Fruit fly (Drosophila melanogaster): Measurements from ENCODE around the gene vkg.

vkg gene

dm6 chr2L:5059645-5060254 is 31.8 kb upstream of the vkg start, which contains the start of gene Rpn11 (continued):
- no peak for TF ChIP-seq CG9139 (GFP tag; optimal IDR thresholded peaks at IDR 0.05)
- peak; percentile 65 for TF ChIP-seq CG10631 (GFP tag; optimal IDR thresholded peaks at IDR 0.05)
- no peak for TF ChIP-seq CG4318 (GFP tag; optimal IDR thresholded peaks at IDR 0.05)
- peak; percentile 89 for TF ChIP-seq Eip78C (GFP tag)
- peak; percentile 21 for TF ChIP-seq fd59A (GFP tag; optimal IDR thresholded peaks at IDR 0.05)
- TF ChIP-seq CG1621 (tag; optimal IDR thresholded peaks at IDR 0.05): no peak
- no peak for TF ChIP-seq pdm3 (GFP tag; optimal IDR thresholded peaks at IDR 0.05)
- TF ChIP-seq CG15336 (GFP tag; IDR thresholded peaks at IDR 0.05): 0 out of 2 replicates have a peak, but pooled peaks have one; percentile 19
- TF ChIP-seq CG3919 (GFP tag; optimal IDR thresholded peaks at IDR 0.05): peak; percentile 44
- peak; percentile 45 for TF ChIP-seq dsx (GFP tag; optimal IDR thresholded peaks at IDR 0.05; ENCODE audit: poor library complexity, severe bottlenecking)
- TF ChIP-seq achi (GFP tag; optimal IDR thresholded peaks at IDR 0.05): peak; percentile 48

dm6 chr2L:5058094-5058493 is 30.1 kb upstream of the vkg start, which contains the start of gene Nepl3:
Gene Nepl3, minus strand, starts transcription at chr2L:5058248.
- no peak for TF ChIP-seq CG6792 (GFP tag; optimal IDR thresholded peaks at IDR 0.05)
- TF ChIP-seq Eip78C (GFP tag): peak; percentile 24
- TF ChIP-seq esn (GFP tag; optimal IDR thresholded peaks at IDR 0.05): no peak
- TF ChIP-seq CG4318 (GFP tag; optimal IDR thresholded peaks at IDR 0.05): no peak
- no peak for TF ChIP-seq CG8632 (GFP tag; optimal IDR thresholded peaks at IDR 0.05)
- TF ChIP-seq svp (GFP tag): no peak

dm6 chr2L:5055528-5055927 is 27.5 kb upstream of the vkg start:
- TF ChIP-seq Ets21C (GFP tag; optimal IDR thresholded peaks at IDR 0.05): no peak
- no peak for TF ChIP-seq net (GFP tag; optimal IDR thresholded peaks at IDR 0.05)
- TF ChIP-seq Smox (GFP tag; optimal IDR thresholded peaks at IDR 0.05): no peak
- no peak for TF ChIP-seq Gug (GFP tag; IDR thresholded peaks at IDR 0.05)
- TF ChIP-seq Eip75B (GFP tag; optimal IDR thresholded peaks at IDR 0.05): no peak
- TF ChIP-seq eg (GFP tag; IDR thresholded peaks at IDR 0.05): no peak
- TF ChIP-seq CG6792 (GFP tag; optimal IDR thresholded peaks at IDR 0.05): no peak
- no peak for TF ChIP-seq CG7368 (GFP tag; optimal IDR thresholded peaks at IDR 0.05)
- TF ChIP-seq lz (GFP tag; optimal IDR thresholded peaks at IDR 0.05): no peak
- no peak for TF ChIP-seq Eip78C (GFP tag)
- TF ChIP-seq Ets96B (tag; optimal IDR thresholded peaks at IDR 0.05): no peak
- TF ChIP-seq CG6808 (GFP tag; optimal IDR thresholded peaks at IDR 0.05): no peak
- no peak for TF ChIP-seq pdm3 (GFP tag; optimal IDR thresholded peaks at IDR 0.05)
- TF ChIP-seq CG11762 (GFP tag; optimal IDR thresholded peaks at IDR 0.05; ENCODE audit: insufficient read depth): no peak
- TF ChIP-seq CG11294 (GFP tag; IDR thresholded peaks at IDR 0.05): no peak
- no peak for TF ChIP-seq CG31627 (GFP tag; optimal IDR thresholded peaks at IDR 0.05)
- no peak for TF ChIP-seq Met (GFP tag; optimal IDR thresholded peaks at IDR 0.05)
- TF ChIP-seq Blimp-1 (GFP tag; optimal IDR thresholded peaks at IDR 0.05): no peak
- no peak for TF ChIP-seq achi (GFP tag; optimal IDR thresholded peaks at IDR 0.05)

DNA sequence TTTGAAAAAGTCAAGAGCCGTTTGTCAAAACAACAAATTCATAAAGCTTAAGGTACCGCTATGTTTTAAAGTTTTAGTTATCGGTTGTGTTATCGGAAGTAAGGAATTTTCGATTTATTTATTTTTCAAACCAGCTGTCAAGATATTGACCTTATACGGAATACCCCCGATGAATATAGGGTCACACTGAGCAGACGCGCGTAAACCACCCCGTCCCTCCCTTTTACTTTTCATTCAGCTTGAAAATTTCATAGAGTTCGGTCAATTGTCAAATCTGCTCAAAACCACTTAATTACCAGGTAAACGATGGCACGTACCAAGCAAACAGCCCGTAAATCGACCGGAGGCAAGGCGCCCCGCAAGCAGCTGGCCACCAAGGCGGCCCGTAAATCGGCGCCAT is 27.0 kb upstream of the vkg start, which contains the start of the genes CG14036 and His3.3A:
Gene CG14036, minus strand, starts transcription at position 64 of the 400 bp plus-strand sequence.
Gene His3.3A, plus strand, starts transcription at position 106 of the 400 bp plus-strand sequence.
- TF ChIP-seq eg (GFP tag; IDR thresholded peaks at IDR 0.05) (no peak), CG8119 (GFP tag; IDR thresholded peaks at IDR 0.05) (no peak), net (GFP tag; optimal IDR thresholded peaks at IDR 0.05) (no peak), cyc (GFP tag; optimal IDR thresholded peaks at IDR 0.05) (no peak), svp (GFP tag) (peak; percentile 6), Hr38 (GFP tag; optimal IDR thresholded peaks at IDR 0.05) (no peak), Eip75B (GFP tag; optimal IDR thresholded peaks at IDR 0.05) (no peak), spab (GFP tag; optimal IDR thresholded peaks at IDR 0.05) (no peak), Eip78C (GFP tag) (peak; percentile 60), CG3919 (GFP tag; optimal IDR thresholded peaks at IDR 0.05) (no peak), vri (GFP tag; optimal IDR thresholded peaks at IDR 0.05) (no peak), CG1621 (tag; optimal IDR thresholded peaks at IDR 0.05) (peak; percentile 30), fkh (GFP tag; optimal IDR thresholded peaks at IDR 0.05) (peak; percentile 92), CG10669 (GFP tag; optimal IDR thresholded peaks at IDR 0.05) (no peak), achi (GFP tag; optimal IDR thresholded peaks at IDR 0.05) (peak; percentile 49), CG6854 (GFP tag; optimal IDR thresholded peaks at IDR 0.05) (no peak), Sox14 (GFP tag; optimal IDR thresholded peaks at IDR 0.05) (peak; percentile 0), CG6276 (GFP tag; optimal IDR thresholded peaks at IDR 0.05) (no peak), Gug (GFP tag; IDR thresholded peaks at IDR 0.05) (no peak), CG7368 (GFP tag; optimal IDR thresholded peaks at IDR 0.05) (no peak), Sox102F (GFP tag; optimal IDR thresholded peaks at IDR 0.05) (no peak), salr (GFP tag; optimal IDR thresholded peaks at IDR 0.05) (no peak), fd59A (GFP tag; optimal IDR thresholded peaks at IDR 0.05) (no peak), CG11902 (GFP tag; optimal IDR thresholded peaks at IDR 0.05) (no peak), Hr39 (GFP tag; optimal IDR thresholded peaks at IDR 0.05) (no peak), Met (GFP tag; optimal IDR thresholded peaks at IDR 0.05) (no peak), esn (GFP tag; optimal IDR thresholded peaks at IDR 0.05) (peak; percentile 31)

All from whole organism, prepupa.